Fruit fly (Drosophila melanogaster): Measurements from ENCODE around the gene iPLA2-VIA.

Gene iPLA2-VIA

dm6 chr3L:9836524-9837047 lies 27.6 kb downstream of the iPLA2-VIA start, which contains the start of gene I-2:
I-2 (minus strand) TSS chr3L:9836805.
- TF ChIP-seq CG32121 (GFP tag; IDR thresholded peaks at IDR 0.05) (no peak), CG14655 (GFP tag; optimal IDR thresholded peaks at IDR 0.05) (no peak), CG9948 (tag; optimal IDR thresholded peaks at IDR 0.05) (no peak), D1 (tag; optimal IDR thresholded peaks at IDR 0.05) (no peak), CG8159 (tag; optimal IDR thresholded peaks at IDR 0.05) (no peak), rn (GFP tag; IDR thresholded peaks at IDR 0.05) (no peak), CG34367 (tag; optimal IDR thresholded peaks at IDR 0.05) (no peak), CG10348 (GFP tag; IDR thresholded peaks at IDR 0.05) (no peak), CG13204 (GFP tag; optimal IDR thresholded peaks at IDR 0.05) (no peak), CG15710 (tag; optimal IDR thresholded peaks at IDR 0.05) (no peak), CG4496 (GFP tag; IDR thresholded peaks at IDR 0.05) (no peak), Ets98B (GFP tag; IDR thresholded peaks at IDR 0.05) (no peak)

- no peak for TF ChIP-seq CG34367 (tag; optimal IDR thresholded peaks at IDR 0.05)
- TF ChIP-seq CG15710 (tag; optimal IDR thresholded peaks at IDR 0.05): no peak
- no peak for TF ChIP-seq fd96Ca (GFP tag; IDR thresholded peaks at IDR 0.05)
Observed at dm6 chr3L:9832125-9832524, 32.0 kb downstream of the iPLA2-VIA start.

dm6 chr3L:9829639-9830341 lies 34.4 kb downstream of the iPLA2-VIA start:
- no peak for TF ChIP-seq CG34367 (tag; optimal IDR thresholded peaks at IDR 0.05)
- no peak for TF ChIP-seq CG17806 (tag; optimal IDR thresholded peaks at IDR 0.05)
- TF ChIP-seq Pif1B (GFP tag; optimal IDR thresholded peaks at IDR 0.05): no peak
- TF ChIP-seq CG32121 (GFP tag; IDR thresholded peaks at IDR 0.05): no peak
- no peak for TF ChIP-seq CG13204 (GFP tag; optimal IDR thresholded peaks at IDR 0.05)
- TF ChIP-seq gl (tag; optimal IDR thresholded peaks at IDR 0.05): no peak
- TF ChIP-seq CG9948 (tag; optimal IDR thresholded peaks at IDR 0.05): no peak
- no peak for TF ChIP-seq CG8301 (tag; optimal IDR thresholded peaks at IDR 0.05)
- TF ChIP-seq CG14655 (GFP tag; optimal IDR thresholded peaks at IDR 0.05): no peak
- TF ChIP-seq CG15710 (tag; optimal IDR thresholded peaks at IDR 0.05): no peak
- TF ChIP-seq Ets98B (GFP tag; IDR thresholded peaks at IDR 0.05): no peak

dm6 chr3L:9829154-9829553 lies 35.0 kb downstream of the iPLA2-VIA start:
- TF ChIP-seq CG15710 (tag; optimal IDR thresholded peaks at IDR 0.05) (no peak), CG34367 (tag; optimal IDR thresholded peaks at IDR 0.05) (no peak), fd96Ca (GFP tag; IDR thresholded peaks at IDR 0.05) (no peak), Pif1A (GFP tag; optimal IDR thresholded peaks at IDR 0.05) (no peak), CG9948 (tag; optimal IDR thresholded peaks at IDR 0.05) (no peak), rn (GFP tag; IDR thresholded peaks at IDR 0.05) (no peak)

- TF ChIP-seq CG12605 (GFP tag; IDR thresholded peaks at IDR 0.05) (no peak), gl (tag; optimal IDR thresholded peaks at IDR 0.05) (no peak), CG34367 (tag; optimal IDR thresholded peaks at IDR 0.05) (no peak), CG10348 (GFP tag; IDR thresholded peaks at IDR 0.05) (no peak), EcR (GFP tag; optimal IDR thresholded peaks at IDR 0.05) (no peak), Ets98B (GFP tag; IDR thresholded peaks at IDR 0.05) (no peak), CG4496 (GFP tag; IDR thresholded peaks at IDR 0.05) (no peak), fd96Ca (GFP tag; IDR thresholded peaks at IDR 0.05) (no peak), Pif1B (GFP tag; optimal IDR thresholded peaks at IDR 0.05) (no peak), rn (GFP tag; IDR thresholded peaks at IDR 0.05) (no peak)
Observed at dm6 chr3L:9824226-9824625, 39.9 kb downstream of the iPLA2-VIA start.

- TF ChIP-seq CG8301 (tag; optimal IDR thresholded peaks at IDR 0.05): no peak
- TF ChIP-seq D1 (tag; optimal IDR thresholded peaks at IDR 0.05): no peak
Observed at dm6 chr3L:9823797-9824196, 40.4 kb downstream of the iPLA2-VIA start, which contains the start of gene Ilp5. Ilp5 (minus strand) TSS chr3L:9823897.

dm6 chr3L:9821138-9821681 lies 42.9 kb downstream of the iPLA2-VIA start:
- peak; percentile 79 for TF ChIP-seq fd96Ca (GFP tag; IDR thresholded peaks at IDR 0.05)
- TF ChIP-seq Snoo (tag; optimal IDR thresholded peaks at IDR 0.05): no peak
- TF ChIP-seq CG32121 (GFP tag; IDR thresholded peaks at IDR 0.05): peak; percentile 73; the same call in 1 of the 2 replicates
- no peak for TF ChIP-seq CG14655 (GFP tag; optimal IDR thresholded peaks at IDR 0.05)
- TF ChIP-seq Ets98B (GFP tag; IDR thresholded peaks at IDR 0.05): peak; percentile 63; the same call in 1 of the 2 replicates
- no peak for TF ChIP-seq CG9948 (tag; optimal IDR thresholded peaks at IDR 0.05)
